Fruit fly (Drosophila melanogaster) whole organism, pupa: ENCODE data around the gene Eip63E.
A peak's percentile ranks its signal among the peaks of the same experiment; 100 is the strongest.

ENCODE experiments used
- CG10348 ChIP-seq: fragments of 200-800 bp; sonication (Bioruptor generic); IDR thresholded peaks from 2 replicates; pipeline ENCODE4 v1.3.6; 2022; ENCODE audit warnings: missing biosample characterization, missing genetic modification characterization
- CG12605 ChIP-seq: fragments of 200-800 bp; sonication (Bioruptor generic); IDR thresholded peaks from 2 replicates; pipeline ENCODE4 v1.3.6; 2022; ENCODE audit warnings: missing biosample characterization, missing genetic modification characterization
- CG13204 ChIP-seq: fragments of 200-800 bp; sonication (Bioruptor generic); optimal IDR thresholded peaks from 2 replicates; lab custom pipeline; 2018; ENCODE audit warnings: missing biosample characterization, mild to moderate bottlenecking, missing genetic modification characterization, moderate library complexity
- CG14655 ChIP-seq: fragments of 200-800 bp; sonication (Bioruptor generic); optimal IDR thresholded peaks from 3 replicates; lab custom pipeline; 2017; ENCODE audit warnings: mild to moderate bottlenecking, missing biosample characterization, missing genetic modification reagents, missing genetic modification characterization
- CG15710 ChIP-seq: fragments of 200-800 bp; sonication (Bioruptor generic); optimal IDR thresholded peaks from 2 replicates; lab custom pipeline; 2018; ENCODE audit warnings: missing biosample characterization, mild to moderate bottlenecking, missing genetic modification characterization, moderate library complexity
- CG17806 ChIP-seq: fragments of 200-800 bp; sonication (Bioruptor generic); optimal IDR thresholded peaks from 2 replicates; lab custom pipeline; 2018; ENCODE audit warnings: missing biosample characterization, mild to moderate bottlenecking, missing genetic modification characterization, moderate library complexity
- CG32121 ChIP-seq: fragments of 200-800 bp; sonication (Bioruptor generic); IDR thresholded peaks from 2 replicates; pipeline ENCODE4 v1.3.6; 2022; ENCODE audit warnings: missing biosample characterization, missing genetic modification characterization
- CG34367 ChIP-seq: fragments of 200-800 bp; sonication (Bioruptor generic); optimal IDR thresholded peaks from 2 replicates; lab custom pipeline; 2018; ENCODE audit warnings: missing biosample characterization, mild to moderate bottlenecking, missing genetic modification characterization
- CG4496 ChIP-seq: fragments of 200-800 bp; sonication (Bioruptor generic); IDR thresholded peaks from 3 replicates; pipeline ENCODE4 v1.3.6; 2022; ENCODE audit warnings: missing biosample characterization, missing genetic modification characterization
- CG8159 ChIP-seq: fragments of 200-800 bp; sonication (Bioruptor generic); optimal IDR thresholded peaks from 3 replicates; lab custom pipeline; 2018; ENCODE audit warnings: missing biosample characterization, mild to moderate bottlenecking, missing genetic modification characterization, moderate library complexity
- CG8301 ChIP-seq: fragments of 200-800 bp; sonication (Bioruptor generic); optimal IDR thresholded peaks from 2 replicates; lab custom pipeline; 2018; ENCODE audit warnings: missing biosample characterization, mild to moderate bottlenecking, missing genetic modification characterization
- CG9948 ChIP-seq: fragments of 200-800 bp; sonication (Bioruptor generic); optimal IDR thresholded peaks from 2 replicates; lab custom pipeline; 2018; ENCODE audit warnings: missing biosample characterization, mild to moderate bottlenecking, missing genetic modification characterization, moderate library complexity
- D1 ChIP-seq: fragments of 200-800 bp; sonication (Bioruptor generic); optimal IDR thresholded peaks from 2 replicates; lab custom pipeline; 2018; ENCODE audit warnings: missing biosample characterization, mild to moderate bottlenecking, missing genetic modification characterization, moderate library complexity
- EcR ChIP-seq: fragments of 200-800 bp; sonication (Bioruptor generic); optimal IDR thresholded peaks from 3 replicates; lab custom pipeline; 2019; ENCODE audit warnings: missing biosample characterization, missing genetic modification characterization, mild to moderate bottlenecking, moderate library complexity, missing genetic modification reagents
- Ets98B ChIP-seq: fragments of 200-800 bp; sonication (Bioruptor generic); IDR thresholded peaks from 2 replicates; pipeline ENCODE4 v1.3.6; 2022; ENCODE audit warnings: missing biosample characterization, missing genetic modification characterization
- Pif1A ChIP-seq: fragments of 200-800 bp; sonication (Bioruptor generic); optimal IDR thresholded peaks from 3 replicates; lab custom pipeline; 2016; ENCODE audit warnings: missing biosample characterization, missing genetic modification characterization
- Pif1B ChIP-seq: fragments of 200-800 bp; sonication (Bioruptor generic); optimal IDR thresholded peaks from 3 replicates; lab custom pipeline; 2016; ENCODE audit warnings: missing biosample characterization, missing genetic modification characterization
- Snoo ChIP-seq: fragments of 200-800 bp; sonication (Bioruptor generic); optimal IDR thresholded peaks from 3 replicates; lab custom pipeline; 2017; ENCODE audit warnings: missing biosample characterization, mild to moderate bottlenecking, missing genetic modification characterization, inconsistent platforms
- fd96Ca ChIP-seq: fragments of 200-800 bp; sonication (Bioruptor generic); IDR thresholded peaks from 3 replicates; pipeline ENCODE4 v1.3.6; 2022; ENCODE audit warnings: missing biosample characterization, missing genetic modification characterization
- gl ChIP-seq: fragments of 200-800 bp; sonication (Bioruptor generic); optimal IDR thresholded peaks from 2 replicates; lab custom pipeline; 2018; ENCODE audit warnings: missing biosample characterization, mild to moderate bottlenecking, missing genetic modification characterization
- rn ChIP-seq: fragments of 200-800 bp; sonication (Bioruptor generic); IDR thresholded peaks from 2 replicates; pipeline ENCODE4 v1.3.6; 2022; ENCODE audit warnings: missing biosample characterization, missing genetic modification characterization

Gene Eip63E

dm6 chr3L:3518512-3519492 is 3.3 kb downstream of the Eip63E start:
- no peak for TF ChIP-seq CG12605
- no peak; the same call in 2 of the 3 replicates for TF ChIP-seq fd96Ca (GFP tag; lab: Robert Waterston, UW)
- no peak for TF ChIP-seq CG32121 (GFP tag; lab: Robert Waterston, UW)
- peak; percentile 13 for TF ChIP-seq Pif1B (GFP tag; lab: Kevin White, UChicago)
- TF ChIP-seq rn (GFP tag; lab: Robert Waterston, UW): no peak
- TF ChIP-seq CG8159: peak; percentile 36
- no peak for TF ChIP-seq CG8301 (tag; lab: Kevin White, UChicago)
- TF ChIP-seq Ets98B (GFP tag; lab: Robert Waterston, UW): no peak
- peak; percentile 21 for TF ChIP-seq gl (tag; lab: Kevin White, UChicago)
- TF ChIP-seq CG15710 (tag; lab: Kevin White, UChicago): no peak
- TF ChIP-seq CG9948 (tag; lab: Kevin White, UChicago): no peak
- peak; percentile 24 for TF ChIP-seq Pif1A (GFP tag; lab: Kevin White, UChicago)
- peak; percentile 14 for TF ChIP-seq CG34367
- no peak for TF ChIP-seq D1 (tag; lab: Kevin White, UChicago)
- TF ChIP-seq CG13204: no peak
- no peak for TF ChIP-seq Snoo (tag; lab: Kevin White, UChicago)
- no peak for TF ChIP-seq CG4496
- TF ChIP-seq CG14655: peak; percentile 23
- no peak for TF ChIP-seq CG10348
- TF ChIP-seq EcR (GFP tag; lab: Kevin White, UChicago): no peak
- TF ChIP-seq CG17806: no peak

- TF ChIP-seq CG14655 (no peak), EcR (GFP tag; lab: Kevin White, UChicago) (no peak), CG4496 (no peak), Pif1B (GFP tag; lab: Kevin White, UChicago) (no peak), gl (tag; lab: Kevin White, UChicago) (no peak), D1 (tag; lab: Kevin White, UChicago) (no peak), Pif1A (GFP tag; lab: Kevin White, UChicago) (no peak), CG10348 (no peak), CG15710 (tag; lab: Kevin White, UChicago) (no peak), CG13204 (no peak), CG12605 (no peak), CG34367 (no peak), Snoo (tag; lab: Kevin White, UChicago) (no peak)
These were observed 8.2 kb downstream of the Eip63E start for dm6 chr3L:3523766-3524165.

dm6 chr3L:3530588-3531264 is 15.2 kb downstream of the Eip63E start:
- TF ChIP-seq Pif1B (GFP tag; lab: Kevin White, UChicago) (no peak), Pif1A (GFP tag; lab: Kevin White, UChicago) (no peak), CG15710 (tag; lab: Kevin White, UChicago) (no peak), fd96Ca (GFP tag; lab: Robert Waterston, UW) (no peak), CG8301 (tag; lab: Kevin White, UChicago) (peak; percentile 27), CG13204 (no peak), Ets98B (GFP tag; lab: Robert Waterston, UW) (no peak), CG12605 (no peak), Snoo (tag; lab: Kevin White, UChicago) (no peak), CG34367 (no peak), CG9948 (tag; lab: Kevin White, UChicago) (no peak), CG32121 (GFP tag; lab: Robert Waterston, UW) (peak; percentile 22; the same call in 1 of the 2 replicates), CG8159 (no peak), rn (GFP tag; lab: Robert Waterston, UW) (no peak), CG14655 (peak; percentile 34), EcR (GFP tag; lab: Kevin White, UChicago) (no peak), gl (tag; lab: Kevin White, UChicago) (no peak), CG4496 (no peak; the same call in 2 of the 3 replicates), D1 (tag; lab: Kevin White, UChicago) (no peak), CG17806 (no peak), CG10348 (no peak)
- TF ChIP-seq, all 21 proteins: peak for 3

dm6 chr3L:3531359-3531758 is 15.8 kb downstream of the Eip63E start:
- TF ChIP-seq fd96Ca (GFP tag; lab: Robert Waterston, UW): peak; percentile 11; the same call in 1 of the 3 replicates
- TF ChIP-seq CG10348: no peak
- TF ChIP-seq gl (tag; lab: Kevin White, UChicago): no peak
- TF ChIP-seq CG9948 (tag; lab: Kevin White, UChicago): peak; percentile 37
- TF ChIP-seq CG8159: peak; percentile 20
- TF ChIP-seq CG12605: no peak
- TF ChIP-seq CG17806: peak; percentile 27
- TF ChIP-seq Pif1B (GFP tag; lab: Kevin White, UChicago): no peak
- peak; percentile 38 for TF ChIP-seq CG14655
- no peak for TF ChIP-seq Ets98B (GFP tag; lab: Robert Waterston, UW)
- TF ChIP-seq CG34367: no peak
- TF ChIP-seq, all 21 proteins: peak for 5

DNA sequence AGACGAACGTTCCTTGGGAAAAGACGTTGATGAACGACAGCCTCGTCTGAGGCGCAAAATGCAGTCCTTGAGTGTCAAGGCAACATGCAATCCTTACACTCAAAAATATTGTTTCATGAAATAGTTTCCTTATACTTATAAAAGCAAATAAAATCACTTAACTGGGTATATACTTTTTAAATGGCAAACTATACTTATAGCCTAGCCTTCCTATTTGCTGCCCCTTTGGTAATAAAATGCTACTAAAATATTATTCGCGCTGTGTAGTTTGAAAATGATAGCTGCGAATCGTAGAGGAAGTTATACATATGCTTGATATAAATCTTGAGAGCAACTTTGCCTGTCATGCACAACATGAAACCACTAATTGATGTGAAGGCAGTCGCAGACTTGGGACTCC is 17.3 kb downstream of the Eip63E start:
- peak; percentile 52 for TF ChIP-seq CG9948 (tag; lab: Kevin White, UChicago)
- peak; percentile 39 for TF ChIP-seq CG15710 (tag; lab: Kevin White, UChicago)
- TF ChIP-seq CG4496: peak; percentile 69; the same call in 2 of the 3 replicates
- 0 out of 2 replicates have a peak, but pooled peaks have one; percentile 11 for TF ChIP-seq Ets98B (GFP tag; lab: Robert Waterston, UW)
- TF ChIP-seq Pif1A (GFP tag; lab: Kevin White, UChicago): no peak
- no peak for TF ChIP-seq CG17806
- peak; percentile 41 for TF ChIP-seq CG34367
- no peak for TF ChIP-seq rn (GFP tag; lab: Robert Waterston, UW)
- peak; percentile 4 for TF ChIP-seq CG8159
